Fruit fly (Drosophila melanogaster): ENCODE data around the gene tim.

tim gene

DNA sequence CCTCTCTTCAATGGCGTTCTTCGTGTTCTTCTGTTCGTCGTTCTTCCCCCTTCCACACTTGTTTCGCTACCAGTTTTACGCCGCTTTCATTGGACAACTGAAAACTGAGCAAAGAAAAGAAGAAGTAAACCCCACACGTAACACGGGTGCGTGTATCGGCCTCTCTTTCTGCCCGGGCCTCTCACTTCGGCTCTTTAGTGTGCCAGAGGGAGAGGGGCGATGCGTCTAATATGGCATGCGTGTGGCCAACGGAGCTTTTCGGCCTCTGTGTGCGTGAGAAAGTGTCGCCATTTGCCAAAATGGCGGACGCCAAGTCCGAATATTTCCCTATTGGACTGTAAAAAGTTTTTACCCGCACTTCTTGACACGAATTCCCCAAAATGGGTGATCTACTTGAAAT is 32.1 kb upstream of the tim start:
- TF ChIP-seq CG31627 (GFP tag; optimal IDR thresholded peaks at IDR 0.05) (no peak), Sox14 (GFP tag; optimal IDR thresholded peaks at IDR 0.05) (no peak), dsx (GFP tag; optimal IDR thresholded peaks at IDR 0.05; ENCODE audit: poor library complexity, severe bottlenecking) (no peak), fkh (GFP tag; optimal IDR thresholded peaks at IDR 0.05) (peak; percentile 17), acj6 (GFP tag; optimal IDR thresholded peaks at IDR 0.05) (no peak), eg (GFP tag; IDR thresholded peaks at IDR 0.05) (no peak), CG11762 (GFP tag; optimal IDR thresholded peaks at IDR 0.05; ENCODE audit: insufficient read depth) (no peak), CG8632 (GFP tag; optimal IDR thresholded peaks at IDR 0.05) (no peak), CG6163 (GFP tag; IDR thresholded peaks at IDR 0.05) (0 out of 3 replicates have a peak, but pooled peaks have one; percentile 17), CG34406 (GFP tag; optimal IDR thresholded peaks at IDR 0.05) (no peak), CG10669 (GFP tag; optimal IDR thresholded peaks at IDR 0.05) (no peak)

DNA sequence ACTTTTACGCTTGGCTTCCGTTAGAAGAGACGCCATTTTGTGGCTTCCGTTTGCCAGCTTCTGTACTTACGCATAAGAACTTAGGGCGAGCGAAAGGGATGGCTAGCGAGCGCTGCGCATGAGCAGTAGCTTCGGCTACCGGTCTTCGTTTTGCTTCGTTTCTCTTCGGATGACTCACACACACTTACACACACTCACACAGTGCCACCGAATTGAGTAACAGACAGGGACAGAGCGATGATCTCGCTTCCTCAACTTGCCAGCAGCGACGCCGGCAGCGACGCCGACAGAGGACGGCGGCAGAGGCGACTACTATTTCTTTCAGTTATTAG is 31.5 kb upstream of the tim start:
- TF ChIP-seq Lpt (GFP tag; optimal IDR thresholded peaks at IDR 0.05) (no peak), net (GFP tag; optimal IDR thresholded peaks at IDR 0.05) (no peak), eg (GFP tag; IDR thresholded peaks at IDR 0.05) (0 out of 3 replicates have a peak, but pooled peaks have one; percentile 14), ss (GFP tag; optimal IDR thresholded peaks at IDR 0.05) (no peak), Hr38 (GFP tag; optimal IDR thresholded peaks at IDR 0.05) (no peak), CG31627 (GFP tag; optimal IDR thresholded peaks at IDR 0.05) (no peak), fkh (GFP tag; optimal IDR thresholded peaks at IDR 0.05) (peak; percentile 0), CG6163 (GFP tag; IDR thresholded peaks at IDR 0.05) (no peak), Eip78C (GFP tag) (no peak), dsx (GFP tag; optimal IDR thresholded peaks at IDR 0.05; ENCODE audit: poor library complexity, severe bottlenecking) (peak; percentile 4)

DNA sequence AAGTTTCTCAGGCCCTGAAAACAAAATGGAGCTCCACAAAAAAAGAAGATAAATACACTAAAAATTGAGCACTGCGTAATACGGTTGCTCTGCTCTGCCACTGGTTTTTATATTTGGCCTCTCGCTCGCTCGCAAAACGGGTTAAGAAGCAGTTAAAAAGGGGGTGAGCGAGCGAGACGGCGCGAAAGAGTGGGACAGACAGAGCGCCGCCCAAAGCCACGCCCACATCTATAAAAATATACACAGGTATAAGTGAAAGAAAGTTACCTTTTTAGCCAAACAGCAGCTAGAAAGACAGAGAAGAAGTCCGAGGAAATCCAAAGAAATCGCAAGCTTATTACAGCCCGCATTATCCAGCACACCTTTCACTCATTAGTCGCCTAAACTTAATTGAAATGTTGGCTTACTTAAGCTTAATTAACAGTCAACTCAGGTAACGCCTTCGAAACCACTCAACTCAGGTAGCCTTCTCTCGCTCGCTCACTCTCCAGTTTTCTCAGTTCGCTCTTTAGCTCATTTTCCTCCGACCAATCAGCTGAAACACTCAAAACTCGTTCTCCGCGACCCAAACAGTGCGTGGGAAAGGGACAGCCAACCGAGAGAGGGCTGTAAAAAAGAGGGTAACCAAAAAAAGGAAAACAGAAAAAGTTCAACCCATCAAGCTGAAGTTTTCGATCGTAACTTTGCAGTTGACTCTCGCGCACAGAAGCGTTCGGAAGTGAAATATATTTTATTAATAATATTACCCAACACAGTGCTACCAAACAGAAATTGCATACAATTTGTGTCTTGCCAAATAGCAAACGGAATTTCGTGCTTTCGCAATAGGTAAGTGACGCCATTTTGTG is 30.9 kb upstream of the tim start, which contains the start of gene drm:
drm (plus strand) TSS at position 684 of the 848 bp plus-strand sequence.
- TF ChIP-seq Hr4 (GFP tag; optimal IDR thresholded peaks at IDR 0.05) (no peak), esn (GFP tag; optimal IDR thresholded peaks at IDR 0.05) (no peak), lz (GFP tag; optimal IDR thresholded peaks at IDR 0.05) (no peak), dac (GFP tag; optimal IDR thresholded peaks at IDR 0.05) (no peak), eg (GFP tag; IDR thresholded peaks at IDR 0.05) (peak; percentile 55; the same call in 2 of the 3 replicates), svp (GFP tag) (no peak), Lpt (GFP tag; optimal IDR thresholded peaks at IDR 0.05) (no peak), net (GFP tag; optimal IDR thresholded peaks at IDR 0.05) (no peak), vri (GFP tag; optimal IDR thresholded peaks at IDR 0.05) (no peak), CG16779 (tag; optimal IDR thresholded peaks at IDR 0.05) (no peak), CG11294 (GFP tag; IDR thresholded peaks at IDR 0.05) (no peak), CG7368 (GFP tag; optimal IDR thresholded peaks at IDR 0.05) (no peak), Smox (GFP tag; optimal IDR thresholded peaks at IDR 0.05) (no peak), Sox15 (GFP tag; optimal IDR thresholded peaks at IDR 0.05) (no peak), fd85E (GFP tag; optimal IDR thresholded peaks at IDR 0.05) (no peak), dsx (GFP tag; optimal IDR thresholded peaks at IDR 0.05; ENCODE audit: poor library complexity, severe bottlenecking) (no peak), ss (GFP tag; optimal IDR thresholded peaks at IDR 0.05) (no peak), OdsH (GFP tag; optimal IDR thresholded peaks at IDR 0.05) (no peak), CG8632 (GFP tag; optimal IDR thresholded peaks at IDR 0.05) (no peak), Eip78C (GFP tag) (peak; percentile 27), CG15336 (GFP tag; IDR thresholded peaks at IDR 0.05) (no peak), topi (GFP tag; optimal IDR thresholded peaks at IDR 0.05) (no peak), CG10669 (GFP tag; optimal IDR thresholded peaks at IDR 0.05) (no peak), fd59A (GFP tag; optimal IDR thresholded peaks at IDR 0.05) (no peak), cyc (GFP tag; optimal IDR thresholded peaks at IDR 0.05) (no peak), CG3032 (tag; optimal IDR thresholded peaks at IDR 0.05) (no peak), Hr39 (GFP tag; optimal IDR thresholded peaks at IDR 0.05) (no peak), fkh (GFP tag; optimal IDR thresholded peaks at IDR 0.05) (peak; percentile 65), CG10631 (GFP tag; optimal IDR thresholded peaks at IDR 0.05) (no peak), CG4318 (GFP tag; optimal IDR thresholded peaks at IDR 0.05) (no peak), CG8119 (GFP tag; IDR thresholded peaks at IDR 0.05) (no peak), Blimp-1 (GFP tag; optimal IDR thresholded peaks at IDR 0.05) (no peak), CG6808 (GFP tag; optimal IDR thresholded peaks at IDR 0.05) (no peak), CG6163 (GFP tag; IDR thresholded peaks at IDR 0.05) (peak; percentile 21; the same call in 1 of the 3 replicates), CG8319 (GFP tag; optimal IDR thresholded peaks at IDR 0.05) (no peak)
